Fruit fly (Drosophila melanogaster): ENCODE measurements around the gene CG15728.

dm6 chrX:12596353-12597107 is 27.6 kb upstream of the CG15728 start:
- TF ChIP-seq Mnt (GFP tag; optimal IDR thresholded peaks at IDR 0.05) (peak; percentile 26), tj (GFP tag; optimal IDR thresholded peaks at IDR 0.05) (peak; percentile 46), cic (GFP tag; optimal IDR thresholded peaks at IDR 0.05) (peak; percentile 14), cnc (optimal IDR thresholded peaks at IDR 0.05) (no peak), ovo (GFP tag; optimal IDR thresholded peaks at IDR 0.05) (peak; percentile 22)

All from whole organism, adult.